Worm (Caenorhabditis elegans): ENCODE results near the gene ZK105.14.

Gene ZK105.14

DNA sequence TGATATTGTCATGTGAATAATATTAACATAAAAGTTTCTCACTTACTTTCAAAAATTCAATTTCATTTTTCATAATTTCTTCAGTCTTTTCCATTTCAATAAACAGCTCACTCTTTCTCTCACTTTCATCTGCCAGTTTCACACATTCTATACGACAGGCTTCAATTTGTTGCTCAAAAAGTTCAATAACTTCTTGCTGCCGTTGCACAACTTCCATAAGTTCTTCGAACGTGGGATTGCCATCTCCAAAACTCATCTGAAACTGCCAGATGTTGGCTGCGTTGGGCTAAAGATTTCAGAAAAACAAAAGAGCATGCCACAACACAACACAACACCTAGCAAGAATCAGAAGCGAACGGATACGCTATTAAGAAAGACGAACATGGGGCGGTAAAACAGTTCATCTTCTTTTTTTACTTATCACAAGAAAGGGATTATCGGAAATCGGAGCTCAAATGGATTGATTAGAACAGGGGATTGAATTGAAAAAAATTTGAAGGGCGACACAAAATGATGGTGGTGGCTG is 11.5 kb upstream of the ZK105.14 start:
- TF ChIP-seq dpff-1 (tag; optimal IDR thresholded peaks at IDR 0.05) (no peak), athp-1 (tag; optimal IDR thresholded peaks at IDR 0.05) (peak; percentile 49), hsf-1 (GFP tag; IDR thresholded peaks at IDR 0.05) (peak; percentile 67; the same call in 1 of the 2 replicates), F52B5.7 (tag; optimal IDR thresholded peaks at IDR 0.05) (peak; percentile 9), F49E8.2 (tag; optimal IDR thresholded peaks at IDR 0.05; ENCODE audit: insufficient read depth) (peak; percentile 31), snpc-1.1 (tag; optimal IDR thresholded peaks at IDR 0.05; ENCODE audit: insufficient read depth) (no peak), ccch-3 (GFP tag; optimal IDR thresholded peaks at IDR 0.05) (no peak), cebp-1 (GFP tag; IDR thresholded peaks at IDR 0.05) (no peak), cebp-1 (tag; optimal IDR thresholded peaks at IDR 0.05) (no peak), C17E4.6 (GFP tag; IDR thresholded peaks at IDR 0.05) (no peak), aptf-2 (GFP tag; conservative IDR thresholded peaks at IDR 0.05) (no peak), hrde-1 (tag; optimal IDR thresholded peaks at IDR 0.05; ENCODE audit: borderline replicate concordance) (peak; percentile 38), nfyb-1 (GFP tag; IDR thresholded peaks at IDR 0.05) (peak; percentile 58), F39B2.1 (GFP tag; IDR thresholded peaks at IDR 0.05) (no peak), ekl-4 (GFP tag; IDR thresholded peaks at IDR 0.05) (peak; percentile 60; the same call in 1 of the 2 replicates), pbrm-1 (GFP tag; IDR thresholded peaks at IDR 0.05) (0 out of 2 replicates have a peak, but pooled peaks have one; percentile 32), mxl-1 (tag; optimal IDR thresholded peaks at IDR 0.05) (peak; percentile 26), K11D2.4 (GFP tag; IDR thresholded peaks at IDR 0.05) (no peak), nfya-1 (tag; optimal IDR thresholded peaks at IDR 0.05; ENCODE audit: borderline replicate concordance, insufficient read depth) (no peak), mcd-1 (GFP tag; IDR thresholded peaks at IDR 0.05) (0 out of 2 replicates have a peak, but pooled peaks have one; percentile 12), attf-6 (GFP tag; IDR thresholded peaks at IDR 0.05) (no peak), bed-2 (GFP tag; IDR thresholded peaks at IDR 0.05) (no peak), D2030.7 (GFP tag; IDR thresholded peaks at IDR 0.05) (no peak), bed-1 (GFP tag; IDR thresholded peaks at IDR 0.05) (no peak), unc-62 (GFP tag; optimal IDR thresholded peaks at IDR 0.05) (no peak), aptf-3 (GFP tag; IDR thresholded peaks at IDR 0.05) (0 out of 2 replicates have a peak, but pooled peaks have one; percentile 15), nhr-90 (tag; optimal IDR thresholded peaks at IDR 0.05) (no peak), F23B12.7 (tag; optimal IDR thresholded peaks at IDR 0.05; ENCODE audit: insufficient read depth) (no peak), madf-6 (GFP tag; IDR thresholded peaks at IDR 0.05) (peak; percentile 42; the same call in 1 of the 2 replicates), dpl-1 (GFP tag; optimal IDR thresholded peaks at IDR 0.05) (no peak), unc-130 (GFP tag; optimal IDR thresholded peaks at IDR 0.05) (no peak), fkh-3 (tag; optimal IDR thresholded peaks at IDR 0.05) (no peak), B0336.3 (GFP tag; IDR thresholded peaks at IDR 0.05) (peak; percentile 80), ama-1 (optimal IDR thresholded peaks at IDR 0.05) (no peak), ama-1 (GFP tag; optimal IDR thresholded peaks at IDR 0.05) (peak in 1 of 2 experiments; percentile 43), lin-35 (GFP tag; optimal IDR thresholded peaks at IDR 0.05) (no peak), cebp-2 (GFP tag; IDR thresholded peaks at IDR 0.05) (0 out of 2 replicates have a peak, but pooled peaks have one; percentile 77), lin-54 (GFP tag; optimal IDR thresholded peaks at IDR 0.05) (peak; percentile 26)

DNA sequence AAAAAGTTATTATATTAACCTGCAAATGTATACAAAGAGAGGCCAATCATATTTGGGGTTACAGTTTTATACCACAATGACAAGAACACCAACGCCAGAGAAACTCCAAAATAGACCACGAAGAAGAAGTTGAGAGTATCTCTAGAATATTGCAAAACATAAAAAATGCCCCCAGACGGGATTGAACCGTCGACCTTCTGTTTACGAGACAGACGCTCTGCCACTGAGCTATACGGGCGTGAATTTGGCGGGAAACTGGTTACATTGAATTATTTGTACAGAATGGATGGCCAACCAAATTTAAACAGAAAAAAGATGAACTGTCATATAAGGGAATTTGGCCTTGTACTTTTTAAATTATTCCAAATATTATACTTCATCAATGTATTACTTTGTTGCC is 8.6 kb upstream of the ZK105.14 start:
- TF ChIP-seq hmg-20 (GFP tag; IDR thresholded peaks at IDR 0.05): no peak
- TF ChIP-seq efl-1 (GFP tag; optimal IDR thresholded peaks at IDR 0.05): no peak
- TF ChIP-seq nfyb-1 (GFP tag; IDR thresholded peaks at IDR 0.05): peak; percentile 53; the same call in 1 of the 2 replicates
- no peak for TF ChIP-seq F37B4.10 (GFP tag; IDR thresholded peaks at IDR 0.05)
- peak; percentile 54 for TF ChIP-seq rpc-1 (optimal IDR thresholded peaks at IDR 0.05)
- TF ChIP-seq rpc-1 (tag; optimal IDR thresholded peaks at IDR 0.05): peak; percentile 74
- TF ChIP-seq B0019.2 (GFP tag; conservative IDR thresholded peaks at IDR 0.05): no peak
- no peak for TF ChIP-seq tbx-9 (tag; optimal IDR thresholded peaks at IDR 0.05; ENCODE audit: borderline replicate concordance)
- TF ChIP-seq hlh-12 (tag; optimal IDR thresholded peaks at IDR 0.05): no peak
- TF ChIP-seq lir-1 (GFP tag; conservative IDR thresholded peaks at IDR 0.05): no peak
- TF ChIP-seq ztf-3 (GFP tag; optimal IDR thresholded peaks at IDR 0.05): no peak
- no peak for TF ChIP-seq hrde-1 (tag; optimal IDR thresholded peaks at IDR 0.05; ENCODE audit: borderline replicate concordance)
- TF ChIP-seq dpl-1 (GFP tag; optimal IDR thresholded peaks at IDR 0.05): no peak
- TF ChIP-seq rec-8 (tag; optimal IDR thresholded peaks at IDR 0.05): no peak
- no peak for TF ChIP-seq unc-62 (GFP tag; optimal IDR thresholded peaks at IDR 0.05)
- TF ChIP-seq hlh-26 (GFP tag; conservative IDR thresholded peaks at IDR 0.05): no peak
